Worm (Caenorhabditis elegans): ENCODE data around the gene tes-1.

ce11 chrIV:7460225-7460624, 9.0 kb upstream of the tes-1 start, which contains the start of gene F13B6.2:
- TF ChIP-seq lag-1 (GFP tag; IDR thresholded peaks at IDR 0.05) (no peak), ceh-58 (GFP tag; IDR thresholded peaks at IDR 0.05) (no peak), D2030.7 (GFP tag; IDR thresholded peaks at IDR 0.05) (no peak), nhr-90 (tag; optimal IDR thresholded peaks at IDR 0.05) (no peak), unc-62 (GFP tag; optimal IDR thresholded peaks at IDR 0.05) (no peak), him-1 (tag; optimal IDR thresholded peaks at IDR 0.05) (no peak), egl-44 (GFP tag; IDR thresholded peaks at IDR 0.05) (no peak), ceh-100 (GFP tag; IDR thresholded peaks at IDR 0.05) (no peak), Y95B8A.8 (GFP tag; IDR thresholded peaks at IDR 0.05) (no peak), hsf-1 (GFP tag; IDR thresholded peaks at IDR 0.05) (no peak)

Measured in whole organism, young adult.